Worm (Caenorhabditis elegans) whole organism, mixed stage, embryonic: Measurements from ENCODE around the gene C37C3.9.
A peak's percentile ranks its signal among the peaks of the same experiment; 100 is the strongest.

Experiments used
- M03D4.4 ChIP-seq: sonication (generic microtip); optimal IDR thresholded peaks from 2 replicates; lab custom pipeline; 2017; ENCODE audit warnings: mild to moderate bottlenecking, missing genetic modification characterization, missing compliant biosample characterization
- bed-3 ChIP-seq: fragments of 200-800 bp; sonication (Bioruptor generic); optimal IDR thresholded peaks from 3 replicates; lab custom pipeline; 2018; ENCODE audit warnings: mild to moderate bottlenecking, missing genetic modification characterization, moderate library complexity, missing compliant biosample characterization
- blmp-1 ChIP-seq: fragments of 150-350 bp; optimal IDR thresholded peaks from 2 replicates; lab custom pipeline; 2014; ENCODE audit warnings: missing biosample characterization, missing genetic modification characterization
- ceh-39 ChIP-seq: fragments of 150-350 bp; optimal IDR thresholded peaks from 2 replicates; lab custom pipeline; 2014; ENCODE audit warnings: missing biosample characterization, missing genetic modification characterization
- ceh-43 ChIP-seq: fragments of 200-800 bp; sonication (Bioruptor generic); optimal IDR thresholded peaks from 2 replicates; lab custom pipeline; 2018; ENCODE audit warnings: mild to moderate bottlenecking, missing genetic modification characterization, moderate library complexity, missing compliant biosample characterization
- ceh-83 ChIP-seq: fragments of 200-800 bp; sonication (Bioruptor generic); optimal IDR thresholded peaks from 2 replicates; lab custom pipeline; 2018; ENCODE audit warnings: mild to moderate bottlenecking, missing genetic modification characterization, missing compliant biosample characterization
- ces-1 ChIP-seq: fragments of 150-350 bp; optimal IDR thresholded peaks from 2 replicates; lab custom pipeline; 2014; ENCODE audit warnings: missing biosample characterization, missing genetic modification reagents, missing genetic modification characterization
- cnd-1 ChIP-seq: fragments of 200-800 bp; sonication (Bioruptor generic); optimal IDR thresholded peaks from 2 replicates; lab custom pipeline; 2018; ENCODE audit warnings: mild to moderate bottlenecking, missing genetic modification characterization, missing compliant biosample characterization
- elt-1 ChIP-seq: sonication (generic microtip); optimal IDR thresholded peaks from 2 replicates; lab custom pipeline; 2017; ENCODE audit warnings: missing genetic modification characterization, mild to moderate bottlenecking, missing compliant biosample characterization, antibody characterized with exemption, moderate library complexity, borderline replicate concordance; ENCODE audit not compliant: insufficient read depth
- elt-3 ChIP-seq: fragments of 150-350 bp; optimal IDR thresholded peaks from 2 replicates; lab custom pipeline; 2014; ENCODE audit warnings: missing biosample characterization, missing genetic modification characterization
- flh-1 ChIP-seq: fragments of 200-800 bp; sonication (Bioruptor generic); optimal IDR thresholded peaks from 2 replicates; lab custom pipeline; 2018; ENCODE audit warnings: mild to moderate bottlenecking, missing genetic modification characterization, moderate library complexity, missing compliant biosample characterization
- ham-2 ChIP-seq: fragments of 200-800 bp; sonication (Bioruptor generic); optimal IDR thresholded peaks from 2 replicates; lab custom pipeline; 2018; ENCODE audit warnings: mild to moderate bottlenecking, missing genetic modification characterization, missing compliant biosample characterization
- mab-5 ChIP-seq: fragments of 150-350 bp; optimal IDR thresholded peaks from 2 replicates; lab custom pipeline; 2014; ENCODE audit warnings: missing biosample characterization, missing genetic modification characterization
- mep-1 ChIP-seq: fragments of 150-350 bp; optimal IDR thresholded peaks from 2 replicates; lab custom pipeline; 2017; ENCODE audit warnings: missing biosample characterization, missing genetic modification reagents, missing genetic modification characterization, inconsistent platforms
- mls-2 ChIP-seq: sonication (generic microtip); optimal IDR thresholded peaks from 2 replicates; lab custom pipeline; 2016; ENCODE audit warnings: mild to moderate bottlenecking, missing genetic modification characterization, moderate library complexity, missing compliant biosample characterization
- nhr-12 ChIP-seq: fragments of 150-350 bp; optimal IDR thresholded peaks from 2 replicates; lab custom pipeline; 2014; ENCODE audit warnings: missing biosample characterization, missing genetic modification characterization
- nhr-2 ChIP-seq: fragments of 150-350 bp; optimal IDR thresholded peaks from 2 replicates; lab custom pipeline; 2014; ENCODE audit warnings: missing biosample characterization, missing genetic modification characterization
- nhr-237 ChIP-seq: fragments of 150-350 bp; optimal IDR thresholded peaks from 2 replicates; lab custom pipeline; 2014; ENCODE audit warnings: missing biosample characterization, missing genetic modification characterization
- nhr-28 ChIP-seq: fragments of 150-350 bp; optimal IDR thresholded peaks from 2 replicates; lab custom pipeline; 2014; ENCODE audit warnings: missing biosample characterization, missing genetic modification characterization
- pha-4 ChIP-seq: fragments of 150-350 bp; optimal IDR thresholded peaks from 2 replicates; lab custom pipeline; 2018; ENCODE audit warnings: missing biosample characterization, missing genetic modification reagents, missing genetic modification characterization
- sem-2 ChIP-seq: fragments of 200-800 bp; sonication (Bioruptor generic); optimal IDR thresholded peaks from 2 replicates; lab custom pipeline; 2018; ENCODE audit warnings: mild to moderate bottlenecking, missing genetic modification characterization, missing compliant biosample characterization
- sptf-1 ChIP-seq: sonication (generic microtip); optimal IDR thresholded peaks from 2 replicates; lab custom pipeline; 2017; ENCODE audit warnings: mild to moderate bottlenecking, missing genetic modification characterization, moderate library complexity, missing compliant biosample characterization
- tbx-8 ChIP-seq: fragments of 200-800 bp; sonication (Bioruptor generic); optimal IDR thresholded peaks from 2 replicates; lab custom pipeline; 2018; ENCODE audit warnings: mild to moderate bottlenecking, missing genetic modification characterization, moderate library complexity, missing compliant biosample characterization
- unc-120 ChIP-seq: sonication (generic microtip); optimal IDR thresholded peaks from 2 replicates; lab custom pipeline; 2017; ENCODE audit warnings: missing genetic modification characterization, missing compliant biosample characterization; ENCODE audit not compliant: poor library complexity, severe bottlenecking
- unc-39 ChIP-seq: fragments of 150-350 bp; optimal IDR thresholded peaks from 2 replicates; lab custom pipeline; 2014; ENCODE audit warnings: missing biosample characterization, missing genetic modification characterization
- unc-62 ChIP-seq: fragments of 150-350 bp; optimal IDR thresholded peaks from 2 replicates; lab custom pipeline; 2014; ENCODE audit warnings: missing biosample characterization, missing genetic modification reagents, missing genetic modification characterization
- zip-8 ChIP-seq: fragments of 150-350 bp; optimal IDR thresholded peaks from 2 replicates; lab custom pipeline; 2014; ENCODE audit warnings: missing biosample characterization, missing genetic modification characterization
- ztf-11 ChIP-seq: fragments of 150-350 bp; optimal IDR thresholded peaks from 2 replicates; lab custom pipeline; 2014; ENCODE audit warnings: missing biosample characterization, missing genetic modification characterization

C37C3.9 gene

ce11 chrV:7855382-7855994, 988 bp upstream of the C37C3.9 start, which contains the start of gene C37C3.2:
TSS of gene C37C3.2 (plus strand) at chrV:7855944.
- no peak for TF ChIP-seq mls-2 (tag; lab: Kevin White, UChicago)
- no peak for TF ChIP-seq bed-3 (GFP tag; lab: Kevin White, UChicago)
- no peak for TF ChIP-seq ces-1 (GFP tag; lab: Kevin White, UChicago)
- TF ChIP-seq zip-8 (tag; lab: Kevin White, UChicago), result no peak
- no peak for TF ChIP-seq blmp-1
- no peak for TF ChIP-seq sptf-1 (tag; lab: Kevin White, UChicago)
- no peak for TF ChIP-seq elt-3 (tag; lab: Kevin White, UChicago)
- TF ChIP-seq unc-39 (tag; lab: Kevin White, UChicago), result no peak
- TF ChIP-seq sem-2 (GFP tag; lab: Kevin White, UChicago), result no peak
- TF ChIP-seq nhr-12 (tag; lab: Kevin White, UChicago), result no peak
- no peak for TF ChIP-seq elt-1 (tag; lab: Kevin White, UChicago)
- no peak for TF ChIP-seq nhr-28 (tag; lab: Kevin White, UChicago)
- no peak for TF ChIP-seq ham-2 (GFP tag; lab: Kevin White, UChicago)
- no peak for TF ChIP-seq mab-5
- no peak for TF ChIP-seq cnd-1 (tag; lab: Kevin White, UChicago)
- TF ChIP-seq ztf-11 (tag; lab: Kevin White, UChicago), result no peak
- TF ChIP-seq unc-62 (GFP tag; lab: Kevin White, UChicago), result no peak
- no peak for TF ChIP-seq ceh-39
- TF ChIP-seq nhr-2 (tag; lab: Kevin White, UChicago), result no peak
- TF ChIP-seq ceh-83 (GFP tag; lab: Kevin White, UChicago), result no peak

- no peak for TF ChIP-seq nhr-2 (tag; lab: Kevin White, UChicago)
- TF ChIP-seq ces-1 (GFP tag; lab: Kevin White, UChicago), result peak; percentile 11
- TF ChIP-seq mep-1 (tag; lab: Kevin White, UChicago), result peak; percentile 27
These were observed 600 bp downstream of the C37C3.9 start for ce11 chrV:7853900-7854299.

- no peak for TF ChIP-seq ceh-39
- no peak for TF ChIP-seq nhr-2 (tag; lab: Kevin White, UChicago)
- TF ChIP-seq ham-2 (GFP tag; lab: Kevin White, UChicago), result no peak
- no peak for TF ChIP-seq blmp-1
- no peak for TF ChIP-seq mep-1 (tag; lab: Kevin White, UChicago)
- TF ChIP-seq ceh-43 (GFP tag; lab: Kevin White, UChicago), result no peak
- TF ChIP-seq mab-5, result no peak
- TF ChIP-seq sptf-1 (tag; lab: Kevin White, UChicago), result no peak
- TF ChIP-seq ztf-11 (tag; lab: Kevin White, UChicago), result no peak
- TF ChIP-seq tbx-8 (GFP tag; lab: Kevin White, UChicago), result no peak
These were observed 2.4 kb downstream of the C37C3.9 start for ce11 chrV:7852078-7852477.

ce11 chrV:7848251-7848650, 6.2 kb downstream of the C37C3.9 start:
- TF ChIP-seq sptf-1 (tag; lab: Kevin White, UChicago) (peak; percentile 56), elt-3 (tag; lab: Kevin White, UChicago) (no peak)

- no peak for TF ChIP-seq sem-2 (GFP tag; lab: Kevin White, UChicago)
- TF ChIP-seq pha-4, result peak; percentile 62
These were observed 6.8 kb downstream of the C37C3.9 start for ce11 chrV:7847687-7848086.

ce11 chrV:7847170-7847569, 7.3 kb downstream of the C37C3.9 start, which contains the start of gene memo-1:
TSS of gene memo-1 (minus strand) at chrV:7847171.
- no peak for TF ChIP-seq unc-62 (GFP tag; lab: Kevin White, UChicago)
- no peak for TF ChIP-seq nhr-28 (tag; lab: Kevin White, UChicago)
- TF ChIP-seq nhr-237, result no peak
- no peak for TF ChIP-seq pha-4
- no peak for TF ChIP-seq unc-120 (tag; lab: Kevin White, UChicago)
- no peak for TF ChIP-seq mab-5
- no peak for TF ChIP-seq M03D4.4
- TF ChIP-seq ztf-11 (tag; lab: Kevin White, UChicago), result no peak
- no peak for TF ChIP-seq flh-1
- no peak for TF ChIP-seq ceh-83 (GFP tag; lab: Kevin White, UChicago)
